Fruit fly (Drosophila melanogaster) whole organism, wandering third instar larva: ENCODE results near the gene CG13239.

Experiments
- CG9705 ChIP-seq: fragments of 200-800 bp; sonication (Bioruptor generic); optimal IDR thresholded peaks from 2 replicates; lab custom pipeline; 2018; ENCODE audit warnings: missing biosample characterization, mild to moderate bottlenecking, missing genetic modification characterization
- dmrt93B ChIP-seq: fragments of 200-800 bp; sonication (Bioruptor generic); optimal IDR thresholded peaks from 2 replicates; lab custom pipeline; 2018; ENCODE audit warnings: missing biosample characterization, mild to moderate bottlenecking, missing genetic modification characterization
- sage ChIP-seq: fragments of 200-800 bp; sonication (Bioruptor generic); optimal IDR thresholded peaks from 2 replicates; lab custom pipeline; 2016; ENCODE audit warnings: missing biosample characterization, mild to moderate bottlenecking, missing genetic modification characterization

dm6 chr3L:22856009-22856477 lies 4.5 kb upstream of the CG13239 start, which contains the start of gene CG32459:
- TF ChIP-seq CG9705 (GFP tag; lab: Kevin White, UChicago) (no peak), dmrt93B (GFP tag; lab: Kevin White, UChicago) (no peak), sage (no peak)
